Fruit fly (Drosophila melanogaster) whole organism: ENCODE results near the gene armi.

Source experiments
- CG8478 ChIP-seq: fragments of >200 bp; optimal IDR thresholded peaks from 2 replicates; lab custom pipeline; 2018; ENCODE audit warnings: inconsistent platforms
- EcR ChIP-seq, 2 experiments: fragments of >200 bp; optimal IDR thresholded peaks; 2 replicates each; lab custom pipeline; 2017; ENCODE audit warnings: missing biosample characterization in 2 of 2, missing genetic modification characterization in 2 of 2, missing genetic modification reagents in 2 of 2
- psq ChIP-seq: fragments of >200 bp; optimal IDR thresholded peaks from 2 replicates; lab custom pipeline; 2017
- usp ChIP-seq: fragments of >200 bp; optimal IDR thresholded peaks from 2 replicates; lab custom pipeline; 2017; ENCODE audit warnings: missing biosample characterization, missing genetic modification characterization, mixed read lengths

dm6 chr3L:3503248-3503647, 42.1 kb downstream of the armi start:
- TF ChIP-seq usp (GFP tag; lab: Kevin White, UChicago) (no peak), psq (lab: Kevin White, UChicago) (no peak), EcR (GFP tag; optimal IDR thresholded peaks at IDR 0.05; lab: Kevin White, UChicago) (no peak), CG8478 (lab: Kevin White, UChicago) (no peak)
